Worm (Caenorhabditis elegans): ENCODE data around the gene tbx-8.

ce11 chrIII:10344762-10345161, 2.4 kb upstream of the tbx-8 start:
- TF ChIP-seq ztf-29 (GFP tag; IDR thresholded peaks at IDR 0.05) (no peak), flt-1 (GFP tag; IDR thresholded peaks at IDR 0.05) (no peak), med-1 (GFP tag; optimal IDR thresholded peaks at IDR 0.05; ENCODE audit: insufficient read depth) (no peak), T22C8.4 (GFP tag; IDR thresholded peaks at IDR 0.05) (no peak)

Data from whole organism, midembryonic.